Worm (Caenorhabditis elegans) whole organism, L2 larva: Measurements from ENCODE around the gene frpr-21.
A peak's percentile ranks its signal among the peaks of the same experiment; 100 is the strongest.

Experiments
- C34F6.9 ChIP-seq: fragments of 150-350 bp; optimal IDR thresholded peaks from 2 replicates; lab custom pipeline; 2014; ENCODE audit warnings: missing biosample characterization, missing genetic modification characterization
- F13H6.1 ChIP-seq: sonication (generic microtip); optimal IDR thresholded peaks from 2 replicates; lab custom pipeline; 2016; ENCODE audit warnings: missing genetic modification characterization, missing compliant biosample characterization
- Y55F3AM.14 ChIP-seq: fragments of 200-800 bp; sonication (Bioruptor generic); optimal IDR thresholded peaks from 2 replicates; lab custom pipeline; 2018; ENCODE audit warnings: mild to moderate bottlenecking, missing genetic modification characterization, missing compliant biosample characterization
- aly-2 ChIP-seq: fragments of 150-350 bp; optimal IDR thresholded peaks from 2 replicates; lab custom pipeline; 2014; ENCODE audit warnings: missing biosample characterization, missing genetic modification characterization
- ama-1 ChIP-seq: fragments of 150-350 bp; optimal IDR thresholded peaks from 2 replicates; lab custom pipeline; 2018; ENCODE audit warnings: inconsistent platforms
- blmp-1 ChIP-seq: sonication (generic microtip); optimal IDR thresholded peaks from 2 replicates; lab custom pipeline; 2017; ENCODE audit warnings: missing genetic modification characterization, mild to moderate bottlenecking, missing compliant biosample characterization, antibody characterized with exemption, moderate library complexity; ENCODE audit not compliant: insufficient read depth
- ceh-16 ChIP-seq: fragments of 150-350 bp; optimal IDR thresholded peaks from 2 replicates; lab custom pipeline; 2014; ENCODE audit warnings: missing biosample characterization, missing genetic modification characterization
- ceh-82 ChIP-seq: fragments of 150-350 bp; optimal IDR thresholded peaks from 2 replicates; lab custom pipeline; 2014; ENCODE audit warnings: missing biosample characterization, missing genetic modification characterization
- crh-2 ChIP-seq: sonication (generic microtip); optimal IDR thresholded peaks from 2 replicates; lab custom pipeline; 2017; ENCODE audit warnings: missing biosample characterization, missing genetic modification characterization
- dmd-4 ChIP-seq: sonication (generic microtip); optimal IDR thresholded peaks from 2 replicates; lab custom pipeline; 2017; ENCODE audit warnings: missing biosample characterization, missing genetic modification characterization
- egl-27 ChIP-seq: sonication (generic microtip); optimal IDR thresholded peaks from 3 replicates; lab custom pipeline; 2017; ENCODE audit warnings: missing biosample characterization, missing genetic modification reagents, missing genetic modification characterization
- elt-1 ChIP-seq: fragments of 150-350 bp; optimal IDR thresholded peaks from 2 replicates; lab custom pipeline; 2014; ENCODE audit warnings: missing biosample characterization, missing genetic modification characterization
- elt-3 ChIP-seq: sonication (generic microtip); optimal IDR thresholded peaks from 2 replicates; lab custom pipeline; 2017; ENCODE audit warnings: missing biosample characterization, missing genetic modification characterization
- fos-1 ChIP-seq: fragments of 150-350 bp; optimal IDR thresholded peaks from 2 replicates; lab custom pipeline; 2014; ENCODE audit warnings: missing biosample characterization, missing genetic modification characterization
- gmeb-1 ChIP-seq: fragments of 150-350 bp; optimal IDR thresholded peaks from 2 replicates; lab custom pipeline; 2014; ENCODE audit warnings: missing biosample characterization, missing genetic modification characterization
- lin-11 ChIP-seq: fragments of 150-350 bp; sonication (generic microtip); optimal IDR thresholded peaks from 2 replicates; lab custom pipeline; 2014; ENCODE audit warnings: missing biosample characterization, missing genetic modification characterization, inconsistent platforms, mixed read lengths
- lin-13 ChIP-seq: fragments of 150-350 bp; optimal IDR thresholded peaks from 2 replicates; lab custom pipeline; 2014; ENCODE audit warnings: missing biosample characterization, missing genetic modification reagents, missing genetic modification characterization
- lin-39 ChIP-seq: fragments of 150-350 bp; optimal IDR thresholded peaks from 2 replicates; lab custom pipeline; 2014; ENCODE audit warnings: missing biosample characterization, missing genetic modification reagents, missing genetic modification characterization
- lsy-2 ChIP-seq, 2 experiments: fragments of 150-350 bp in 1 of 2; sonication (generic microtip) in 1 of 2; optimal IDR thresholded peaks; 2 replicates each; lab custom pipeline; 2014 to 2017; ENCODE audit warnings: missing biosample characterization in 2 of 2, missing genetic modification characterization in 2 of 2
- mdl-1 ChIP-seq, 2 experiments: fragments of 150-350 bp in 1 of 2; sonication (generic microtip) in 1 of 2; optimal IDR thresholded peaks; 2 replicates each; lab custom pipeline; 2017; ENCODE audit warnings: missing biosample characterization in 2 of 2, missing genetic modification characterization in 2 of 2
- nhr-10 ChIP-seq: sonication (generic microtip); optimal IDR thresholded peaks from 2 replicates; lab custom pipeline; 2017; ENCODE audit warnings: missing biosample characterization, missing genetic modification characterization
- nhr-11 ChIP-seq: fragments of 150-350 bp; optimal IDR thresholded peaks from 2 replicates; lab custom pipeline; 2014; ENCODE audit warnings: missing biosample characterization, missing genetic modification characterization
- nhr-12 ChIP-seq: fragments of 150-350 bp; optimal IDR thresholded peaks from 2 replicates; lab custom pipeline; 2014; ENCODE audit warnings: missing biosample characterization, missing genetic modification characterization
- nhr-23 ChIP-seq: fragments of 150-350 bp; optimal IDR thresholded peaks from 2 replicates; lab custom pipeline; 2014; ENCODE audit warnings: missing biosample characterization, missing genetic modification reagents, missing genetic modification characterization
- nhr-237 ChIP-seq: fragments of 150-350 bp; optimal IDR thresholded peaks from 2 replicates; lab custom pipeline; 2014; ENCODE audit warnings: missing biosample characterization, missing genetic modification characterization
- nhr-25 ChIP-seq: fragments of 150-350 bp; sonication (generic microtip); optimal IDR thresholded peaks from 3 replicates; lab custom pipeline; 2014; ENCODE audit warnings: missing biosample characterization, missing genetic modification characterization
- nhr-6 ChIP-seq: fragments of 150-350 bp; optimal IDR thresholded peaks from 2 replicates; lab custom pipeline; 2014; ENCODE audit warnings: missing biosample characterization, missing genetic modification characterization
- nhr-77 ChIP-seq: fragments of 150-350 bp; optimal IDR thresholded peaks from 2 replicates; lab custom pipeline; 2014; ENCODE audit warnings: missing biosample characterization, missing genetic modification characterization
- peb-1 ChIP-seq: fragments of 150-350 bp; optimal IDR thresholded peaks from 2 replicates; lab custom pipeline; 2014; ENCODE audit warnings: missing biosample characterization, missing genetic modification characterization
- sem-4 ChIP-seq: fragments of 150-350 bp; optimal IDR thresholded peaks from 2 replicates; lab custom pipeline; 2014; ENCODE audit warnings: missing biosample characterization, missing genetic modification reagents, missing genetic modification characterization
- skn-1 ChIP-seq: sonication (generic microtip); optimal IDR thresholded peaks from 2 replicates; lab custom pipeline; 2017; ENCODE audit warnings: missing biosample characterization, missing genetic modification characterization
- sma-3 ChIP-seq: sonication (generic microtip); optimal IDR thresholded peaks from 2 replicates; lab custom pipeline; 2016; ENCODE audit warnings: missing genetic modification reagents, missing genetic modification characterization, missing compliant biosample characterization
- sma-9 ChIP-seq, 2 experiments: fragments of 150-350 bp in 1 of 2; sonication (generic microtip) in 1 of 2; optimal IDR thresholded peaks; 2 replicates each; lab custom pipeline; 2014 to 2016; ENCODE audit warnings: missing genetic modification characterization in 2 of 2, mild to moderate bottlenecking in 1 of 2, missing biosample characterization in 1 of 2, missing compliant biosample characterization in 1 of 2, missing genetic modification reagents in 1 of 2, moderate library complexity in 1 of 2
- unc-39 ChIP-seq: fragments of 150-350 bp; optimal IDR thresholded peaks from 2 replicates; lab custom pipeline; 2014; ENCODE audit warnings: missing biosample characterization, missing genetic modification characterization
- unc-55 ChIP-seq: fragments of 150-350 bp; sonication (generic microtip); optimal IDR thresholded peaks from 3 replicates; lab custom pipeline; 2014; ENCODE audit warnings: missing biosample characterization, missing genetic modification reagents, missing genetic modification characterization
- unc-62 ChIP-seq: fragments of 150-350 bp; optimal IDR thresholded peaks from 2 replicates; lab custom pipeline; 2014; ENCODE audit warnings: missing biosample characterization, missing genetic modification reagents, missing genetic modification characterization
- zag-1 ChIP-seq: fragments of 150-350 bp; optimal IDR thresholded peaks from 2 replicates; lab custom pipeline; 2014; ENCODE audit warnings: missing biosample characterization, missing genetic modification characterization
- ztf-1 ChIP-seq: fragments of 200-800 bp; sonication (Bioruptor generic); conservative IDR thresholded peaks from 2 replicates; pipeline ENCODE4 v1.3.6; 2022; ENCODE audit warnings: missing genetic modification characterization, missing compliant biosample characterization
- ztf-11 ChIP-seq: sonication (generic microtip); optimal IDR thresholded peaks from 2 replicates; lab custom pipeline; 2017; ENCODE audit warnings: missing biosample characterization, missing genetic modification characterization
- ztf-4 ChIP-seq: fragments of 150-350 bp; optimal IDR thresholded peaks from 2 replicates; lab custom pipeline; 2014; ENCODE audit warnings: missing biosample characterization, missing genetic modification characterization

Gene frpr-21

DNA sequence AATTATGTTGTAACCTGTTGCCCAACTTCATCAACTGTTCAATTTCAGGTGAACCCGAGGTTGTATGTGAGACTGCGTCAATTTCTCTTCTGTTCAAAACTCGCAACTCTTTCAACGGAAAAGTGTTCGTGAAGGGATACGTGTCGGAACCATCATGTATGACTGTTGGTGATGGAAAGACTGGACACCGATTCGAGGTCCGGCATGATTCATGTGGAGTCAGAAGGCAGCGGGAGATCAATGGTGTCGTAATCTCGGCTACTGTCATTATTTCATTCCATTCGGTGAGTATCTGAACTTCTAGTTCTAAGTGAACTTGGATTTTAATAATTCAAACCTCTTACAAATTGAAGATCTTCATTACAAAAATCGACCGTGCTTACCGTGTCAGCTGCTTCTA, 16.0 kb upstream of the frpr-21 start:
- TF ChIP-seq mdl-1 (tag; optimal IDR thresholded peaks at IDR 0.05; lab: Kevin White, UChicago) (no peak), ztf-1 (no peak), nhr-77 (tag; lab: Kevin White, UChicago) (no peak), elt-1 (tag; lab: Kevin White, UChicago) (no peak), nhr-11 (no peak), blmp-1 (tag; lab: Kevin White, UChicago) (no peak), lin-13 (GFP tag; lab: Kevin White, UChicago) (no peak), zag-1 (tag; lab: Kevin White, UChicago) (no peak), fos-1 (tag; lab: Kevin White, UChicago) (no peak), unc-62 (no peak), lin-39 (tag; lab: Kevin White, UChicago) (no peak), nhr-6 (tag; lab: Kevin White, UChicago) (no peak), nhr-12 (no peak), aly-2 (no peak), skn-1 (tag; lab: Kevin White, UChicago) (no peak)

DNA sequence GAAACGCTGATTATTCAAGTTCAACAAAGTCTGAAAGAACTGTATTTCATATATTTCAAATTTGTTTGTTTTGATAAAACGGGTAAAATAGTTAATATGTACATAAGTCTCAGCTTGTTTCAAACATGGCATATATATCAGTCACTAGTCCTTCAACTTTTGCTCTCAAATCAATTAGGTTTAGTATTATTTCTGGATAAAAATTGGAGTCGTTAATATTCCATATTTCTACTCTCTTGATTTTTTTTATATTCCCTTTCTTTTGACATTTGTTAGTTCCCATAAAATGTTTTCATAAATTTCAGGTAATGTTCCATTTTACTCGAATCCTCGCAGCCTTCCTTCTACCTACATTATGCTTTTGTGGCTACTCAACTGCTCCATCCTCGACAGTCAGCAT, 14.0 kb upstream of the frpr-21 start, which contains the start of gene cut-4:
cut-4 (plus strand) TSS at position 301 of the 400 bp plus-strand sequence.
- TF ChIP-seq unc-62 = no peak
- TF ChIP-seq ztf-11 (tag; lab: Kevin White, UChicago) = no peak
- no peak for TF ChIP-seq nhr-23 (tag; lab: Kevin White, UChicago)
- TF ChIP-seq ztf-1 = no peak
- TF ChIP-seq elt-3 (tag; lab: Kevin White, UChicago) = no peak

DNA sequence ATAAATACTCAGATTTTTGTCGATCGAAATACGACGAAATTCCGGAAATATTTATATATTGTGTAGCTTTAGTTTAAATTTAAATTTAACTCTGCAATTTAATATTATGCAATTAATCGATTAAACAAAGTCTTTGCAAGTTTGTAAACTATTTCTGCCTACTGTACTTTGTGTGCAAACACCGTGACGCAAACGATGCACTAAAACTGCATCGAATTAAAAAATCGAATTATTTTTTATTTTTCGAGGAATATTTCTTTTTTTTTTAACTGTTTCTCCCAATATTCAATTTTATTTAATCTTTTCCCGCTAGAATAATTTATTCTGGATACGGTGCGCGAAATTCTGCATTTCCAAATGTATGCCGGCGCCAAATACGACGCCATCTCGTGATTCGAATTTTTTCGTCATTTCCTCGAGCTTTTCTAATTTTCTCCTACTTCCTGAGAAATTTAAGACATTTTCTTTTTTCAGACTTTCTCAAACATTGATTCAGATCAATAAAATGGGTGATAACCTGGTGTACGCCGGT, 5.4 kb downstream of the frpr-21 start, which contains the start of gene eif-2A:
eif-2A (plus strand) TSS at position 469 of the 532 bp plus-strand sequence.
- TF ChIP-seq nhr-11 (no peak), ama-1 (lab: Kevin White, UChicago) (no peak), unc-55 (GFP tag; lab: Kevin White, UChicago) (peak; percentile 27), gmeb-1 (tag; lab: Kevin White, UChicago) (peak; percentile 20), lin-11 (tag; lab: Kevin White, UChicago) (no peak), lsy-2 (tag; optimal IDR thresholded peaks at IDR 0.05; lab: Kevin White, UChicago) (peak; percentile 28 to 93), C34F6.9 (tag; lab: Kevin White, UChicago) (peak; percentile 16), ceh-16 (no peak), lin-13 (GFP tag; lab: Kevin White, UChicago) (peak; percentile 16)

DNA sequence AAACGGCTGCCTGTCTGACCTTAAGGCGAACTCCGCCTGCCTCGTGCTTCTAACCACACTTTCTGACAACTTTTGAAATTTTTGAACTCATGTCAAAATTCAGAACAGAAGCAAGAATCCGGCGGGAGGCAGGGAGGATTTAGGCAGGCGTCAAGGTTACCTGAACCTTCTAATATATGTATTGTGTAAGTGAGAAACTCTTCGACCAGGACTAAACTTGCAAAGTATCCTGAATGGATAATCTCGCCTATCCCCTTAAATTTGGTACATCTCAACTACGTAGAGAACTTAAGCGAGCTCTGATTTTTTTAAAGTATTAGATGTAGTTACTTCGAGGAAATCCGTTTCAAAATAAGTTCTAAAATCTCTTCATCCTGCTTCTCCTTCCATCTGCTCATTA, 10.9 kb downstream of the frpr-21 start, which contains the start of gene E04D5.5:
E04D5.5 (plus strand) TSS at position 301 of the 400 bp plus-strand sequence.
- TF ChIP-seq nhr-77 (tag; lab: Kevin White, UChicago) (no peak), Y55F3AM.14 (GFP tag; lab: Kevin White, UChicago) (no peak), ztf-11 (tag; lab: Kevin White, UChicago) (no peak), nhr-12 (no peak), egl-27 (tag; lab: Kevin White, UChicago) (no peak), ceh-82 (tag; lab: Kevin White, UChicago) (no peak), elt-3 (tag; lab: Kevin White, UChicago) (no peak), sem-4 (no peak), ceh-16 (no peak), nhr-237 (tag; lab: Kevin White, UChicago) (no peak), F13H6.1 (tag; lab: Kevin White, UChicago) (no peak), unc-62 (no peak), lin-11 (tag; lab: Kevin White, UChicago) (no peak), lsy-2 (tag; optimal IDR thresholded peaks at IDR 0.05; lab: Kevin White, UChicago) (no peak), skn-1 (tag; lab: Kevin White, UChicago) (no peak), ama-1 (lab: Kevin White, UChicago) (no peak), zag-1 (tag; lab: Kevin White, UChicago) (no peak), nhr-10 (tag; lab: Kevin White, UChicago) (no peak), lin-13 (GFP tag; lab: Kevin White, UChicago) (no peak), ztf-4 (tag; lab: Kevin White, UChicago) (no peak)
- TF ChIP-seq, all 48 proteins: peak for 0

DNA sequence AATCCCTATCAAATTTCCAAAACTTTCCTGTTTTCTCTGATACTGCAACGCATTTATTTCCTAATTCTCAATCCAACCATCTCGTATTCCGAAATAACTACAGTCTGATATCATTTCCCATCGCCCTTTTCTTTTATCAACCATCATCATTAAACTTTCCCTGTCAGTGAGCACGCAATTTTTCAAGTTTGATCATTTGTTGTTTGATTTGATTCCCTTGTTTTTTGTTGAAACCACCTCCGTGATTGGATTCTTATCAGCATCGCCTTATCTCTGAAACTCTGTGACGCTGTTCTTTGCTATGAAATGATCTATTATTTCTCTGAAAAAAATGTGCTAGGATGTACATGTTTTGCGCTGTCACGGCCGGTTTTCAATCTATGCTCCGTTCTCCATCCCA, 18.9 kb downstream of the frpr-21 start:
- no peak for TF ChIP-seq egl-27 (tag; lab: Kevin White, UChicago)
- peak; percentile 81 for TF ChIP-seq fos-1 (tag; lab: Kevin White, UChicago)
- TF ChIP-seq F13H6.1 (tag; lab: Kevin White, UChicago) = no peak
- TF ChIP-seq nhr-11 = no peak
- no peak for TF ChIP-seq ama-1 (lab: Kevin White, UChicago)
- TF ChIP-seq unc-39 (tag; lab: Kevin White, UChicago) = no peak
- TF ChIP-seq ceh-16 = no peak
- TF ChIP-seq lin-11 (tag; lab: Kevin White, UChicago) = no peak
- no peak for TF ChIP-seq ztf-11 (tag; lab: Kevin White, UChicago)
- no peak for TF ChIP-seq nhr-237 (tag; lab: Kevin White, UChicago)
- no peak for TF ChIP-seq dmd-4 (tag; lab: Kevin White, UChicago)
- no peak for TF ChIP-seq sma-3 (GFP tag; lab: Kevin White, UChicago)
- no peak for TF ChIP-seq peb-1 (tag; lab: Kevin White, UChicago)
- no peak for TF ChIP-seq nhr-25
- TF ChIP-seq Y55F3AM.14 (GFP tag; lab: Kevin White, UChicago) = no peak
- TF ChIP-seq sma-9 (GFP tag; optimal IDR thresholded peaks at IDR 0.05; lab: Kevin White, UChicago) = peak; percentile 53
- no peak for TF ChIP-seq sma-9 (tag; optimal IDR thresholded peaks at IDR 0.05; lab: Kevin White, UChicago)
- peak; percentile 19 for TF ChIP-seq gmeb-1 (tag; lab: Kevin White, UChicago)
- TF ChIP-seq crh-2 (tag; lab: Kevin White, UChicago) = no peak
- no peak for TF ChIP-seq C34F6.9 (tag; lab: Kevin White, UChicago)
- TF ChIP-seq, all 48 proteins: peak for 3
